Worm (Caenorhabditis elegans) whole organism, midembryonic: ENCODE results near the gene ctsa-1.2.
A peak's percentile ranks its signal among the peaks of the same experiment; 100 is the strongest.

Source experiments
- T22C8.4 ChIP-seq: fragments of 200-800 bp; sonication (Bioruptor generic); IDR thresholded peaks from 2 replicates; pipeline ENCODE4 v1.3.6; 2022; ENCODE audit warnings: missing genetic modification characterization, missing compliant biosample characterization
- cog-1 ChIP-seq: sonication (generic microtip); optimal IDR thresholded peaks from 2 replicates; lab custom pipeline; 2016; ENCODE audit warnings: missing genetic modification characterization, missing compliant biosample characterization
- flt-1 ChIP-seq: fragments of 200-800 bp; sonication (Bioruptor generic); IDR thresholded peaks from 2 replicates; pipeline ENCODE4 v1.3.6; 2022; ENCODE audit warnings: missing genetic modification characterization, missing compliant biosample characterization
- klf-2 ChIP-seq: fragments of 200-800 bp; sonication (Bioruptor generic); conservative IDR thresholded peaks from 2 replicates; pipeline ENCODE4 v1.3.6; 2022; ENCODE audit warnings: missing genetic modification reagents, missing genetic modification characterization, missing compliant biosample characterization
- med-1 ChIP-seq: sonication (generic microtip); optimal IDR thresholded peaks from 2 replicates; lab custom pipeline; 2017; ENCODE audit warnings: missing genetic modification characterization, mild to moderate bottlenecking, missing compliant biosample characterization, antibody characterized with exemption, missing genetic modification reagents; ENCODE audit not compliant: insufficient read depth
- ref-1 ChIP-seq: fragments of 200-800 bp; sonication (Bioruptor generic); conservative IDR thresholded peaks from 2 replicates; pipeline ENCODE4 v1.3.6; 2022; ENCODE audit warnings: missing genetic modification reagents, missing genetic modification characterization, missing compliant biosample characterization
- tab-1 ChIP-seq: fragments of 200-800 bp; sonication (Bioruptor generic); IDR thresholded peaks from 2 replicates; pipeline ENCODE4 v1.3.6; 2022; ENCODE audit warnings: missing genetic modification characterization, missing compliant biosample characterization
- ztf-23 ChIP-seq: fragments of 200-800 bp; sonication (Bioruptor generic); IDR thresholded peaks from 2 replicates; pipeline ENCODE4 v1.3.6; 2022; ENCODE audit warnings: missing genetic modification reagents, missing genetic modification characterization, missing compliant biosample characterization
- ztf-29 ChIP-seq: fragments of 200-800 bp; sonication (Bioruptor generic); IDR thresholded peaks from 2 replicates; pipeline ENCODE4 v1.3.6; 2022; ENCODE audit warnings: missing genetic modification reagents, missing genetic modification characterization, missing compliant biosample characterization

The ctsa-1.2 gene

DNA sequence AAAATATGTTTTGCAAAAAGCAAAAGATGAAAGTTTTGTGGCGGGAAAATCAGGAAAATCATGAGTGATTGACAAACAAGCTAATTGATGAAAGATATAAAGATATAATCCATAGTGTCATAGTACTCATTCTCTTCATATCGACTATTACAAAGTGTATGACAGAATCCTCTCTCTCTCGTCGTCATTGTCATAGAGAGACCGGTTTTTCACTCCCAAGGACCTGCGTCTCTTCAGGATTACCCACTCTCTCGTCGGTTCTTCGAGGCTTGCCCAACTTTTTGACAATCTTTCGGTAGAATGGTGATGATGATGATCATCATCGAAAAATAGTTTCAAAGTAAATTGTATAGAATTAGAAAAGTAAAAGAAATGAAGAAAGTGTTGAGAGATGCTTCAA is 1.8 kb upstream of the ctsa-1.2 start:
- TF ChIP-seq klf-2 (GFP tag; lab: Robert Waterston, UW) (no peak), ref-1 (GFP tag; lab: Robert Waterston, UW) (no peak), tab-1 (no peak), T22C8.4 (no peak), cog-1 (tag; lab: Kevin White, UChicago) (no peak), flt-1 (GFP tag; lab: Robert Waterston, UW) (no peak), ztf-29 (no peak), med-1 (GFP tag; lab: Kevin White, UChicago) (no peak)

ce11 chrII:11742320-11742719 is 3.2 kb downstream of the ctsa-1.2 start:
- TF ChIP-seq med-1 (GFP tag; lab: Kevin White, UChicago) (no peak), T22C8.4 (no peak), tab-1 (no peak)

ce11 chrII:11746782-11747288 is 7.7 kb downstream of the ctsa-1.2 start:
- TF ChIP-seq klf-2 (GFP tag; lab: Robert Waterston, UW) (no peak), T22C8.4 (peak; percentile 48; the same call in 1 of the 2 replicates), ztf-29 (no peak), med-1 (GFP tag; lab: Kevin White, UChicago) (no peak), cog-1 (tag; lab: Kevin White, UChicago) (no peak), flt-1 (GFP tag; lab: Robert Waterston, UW) (peak; percentile 60; the same call in 1 of the 2 replicates), tab-1 (peak; percentile 64; the same call in 1 of the 2 replicates), ztf-23 (0 out of 2 replicates have a peak, but pooled peaks have one; percentile 37), ref-1 (GFP tag; lab: Robert Waterston, UW) (no peak)

ce11 chrII:11747889-11748288 is 8.7 kb downstream of the ctsa-1.2 start:
- no peak for TF ChIP-seq klf-2 (GFP tag; lab: Robert Waterston, UW)
- no peak for TF ChIP-seq ztf-23
- no peak for TF ChIP-seq T22C8.4
- no peak for TF ChIP-seq ztf-29
- TF ChIP-seq ref-1 (GFP tag; lab: Robert Waterston, UW): no peak
- TF ChIP-seq flt-1 (GFP tag; lab: Robert Waterston, UW): 0 out of 2 replicates have a peak, but pooled peaks have one; percentile 8
- no peak for TF ChIP-seq tab-1
- TF ChIP-seq med-1 (GFP tag; lab: Kevin White, UChicago): no peak

DNA sequence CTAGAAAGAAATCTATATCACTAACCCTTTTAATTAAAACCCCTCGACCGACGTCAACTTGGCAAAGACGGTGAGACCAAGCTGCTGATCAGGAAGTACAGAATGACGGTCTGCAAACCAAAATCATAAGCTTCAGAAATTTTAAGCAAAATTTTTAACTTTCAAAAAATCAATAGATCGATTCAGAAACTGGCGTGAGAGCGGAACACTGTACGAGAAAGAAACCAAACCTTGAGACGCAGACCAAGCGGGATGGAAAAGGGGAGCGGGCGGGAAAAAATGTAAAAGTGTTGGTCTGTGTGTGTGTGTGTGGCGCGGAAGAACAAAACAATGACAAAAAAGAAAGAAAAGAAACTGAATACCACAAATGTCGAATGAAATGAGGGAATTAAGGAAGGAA is 9.3 kb downstream of the ctsa-1.2 start, which contains the start of the genes F44E5.17 and gpb-1:
Gene F44E5.17, minus strand, starts transcription at position 101 of the 400 bp plus-strand sequence.
Gene gpb-1, minus strand, starts transcription at position 118 of the 400 bp plus-strand sequence.
- TF ChIP-seq flt-1 (GFP tag; lab: Robert Waterston, UW): no peak
- TF ChIP-seq tab-1: no peak
- no peak for TF ChIP-seq ref-1 (GFP tag; lab: Robert Waterston, UW)
- TF ChIP-seq klf-2 (GFP tag; lab: Robert Waterston, UW): no peak
- no peak for TF ChIP-seq cog-1 (tag; lab: Kevin White, UChicago)
- no peak for TF ChIP-seq ztf-23

ce11 chrII:11749490-11750172 is 10.5 kb downstream of the ctsa-1.2 start:
- TF ChIP-seq cog-1 (tag; lab: Kevin White, UChicago) (peak; percentile 93), med-1 (GFP tag; lab: Kevin White, UChicago) (no peak), ref-1 (GFP tag; lab: Robert Waterston, UW) (no peak), ztf-29 (no peak), T22C8.4 (peak; percentile 86), ztf-23 (peak; percentile 65; the same call in 1 of the 2 replicates), tab-1 (no peak), flt-1 (GFP tag; lab: Robert Waterston, UW) (peak; percentile 61; the same call in 1 of the 2 replicates), klf-2 (GFP tag; lab: Robert Waterston, UW) (no peak)

DNA sequence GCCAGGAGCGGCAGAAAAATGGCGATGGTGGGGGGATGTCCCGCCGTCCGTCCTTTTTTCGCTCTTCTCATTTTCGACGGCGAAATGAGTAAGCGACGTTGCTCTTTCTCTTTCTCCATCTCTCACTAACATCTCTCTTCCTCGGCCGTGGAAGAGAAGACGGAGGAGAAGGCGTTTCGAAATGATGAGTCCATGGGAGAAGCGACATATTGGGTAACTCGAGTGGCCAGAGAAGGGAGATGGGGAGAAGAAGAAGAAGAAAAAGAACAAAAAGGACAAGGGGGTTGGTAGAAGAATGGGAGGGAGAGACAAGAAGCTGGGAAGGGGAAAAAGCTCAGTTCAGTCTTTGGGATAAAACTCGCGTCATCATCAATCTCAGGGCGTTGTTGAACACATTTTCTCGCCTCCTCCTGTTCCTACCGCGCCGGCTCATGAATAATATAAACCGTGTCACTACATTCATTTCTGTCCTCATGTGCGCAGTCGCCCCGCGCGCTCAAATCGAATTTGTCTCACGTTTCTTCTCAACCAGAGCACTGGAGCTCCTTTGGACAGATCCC is 12.5 kb downstream of the ctsa-1.2 start:
- TF ChIP-seq T22C8.4: no peak
- no peak for TF ChIP-seq ref-1 (GFP tag; lab: Robert Waterston, UW)
- TF ChIP-seq ztf-23: 0 out of 2 replicates have a peak, but pooled peaks have one; percentile 53
- TF ChIP-seq tab-1: no peak
- TF ChIP-seq ztf-29: no peak
- no peak for TF ChIP-seq flt-1 (GFP tag; lab: Robert Waterston, UW)
- TF ChIP-seq med-1 (GFP tag; lab: Kevin White, UChicago): no peak

- no peak for TF ChIP-seq ref-1 (GFP tag; lab: Robert Waterston, UW)
- TF ChIP-seq med-1 (GFP tag; lab: Kevin White, UChicago): no peak
- TF ChIP-seq ztf-23: no peak
- TF ChIP-seq klf-2 (GFP tag; lab: Robert Waterston, UW): no peak
- no peak for TF ChIP-seq flt-1 (GFP tag; lab: Robert Waterston, UW)
These were observed 14.0 kb downstream of the ctsa-1.2 start for ce11 chrII:11753186-11753585.

DNA sequence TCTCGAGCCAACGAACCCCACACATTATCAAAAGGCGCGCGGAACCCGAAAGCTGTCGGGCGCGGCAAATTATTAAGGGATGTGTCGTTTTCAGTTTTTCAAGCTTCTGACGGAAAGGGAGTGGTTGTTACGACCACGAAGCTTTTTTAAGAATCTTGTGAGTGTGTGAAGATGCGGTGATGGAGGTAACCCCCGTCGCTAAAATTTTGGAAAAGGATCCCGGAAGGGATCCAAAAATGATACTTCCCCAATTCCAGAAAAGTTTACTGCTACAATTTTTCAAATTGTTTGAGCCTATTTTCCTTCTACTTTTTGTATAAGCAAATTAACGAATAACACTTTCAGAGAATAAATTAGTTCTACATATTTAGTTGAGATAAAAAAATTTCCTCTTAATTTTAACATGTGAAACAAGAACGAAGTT is 17.5 kb downstream of the ctsa-1.2 start:
- TF ChIP-seq ref-1 (GFP tag; lab: Robert Waterston, UW) (no peak), cog-1 (tag; lab: Kevin White, UChicago) (no peak), T22C8.4 (no peak), med-1 (GFP tag; lab: Kevin White, UChicago) (no peak), ztf-29 (no peak), flt-1 (GFP tag; lab: Robert Waterston, UW) (no peak), klf-2 (GFP tag; lab: Robert Waterston, UW) (no peak), ztf-23 (no peak), tab-1 (no peak)
